Worm (Caenorhabditis elegans) whole organism, L1 larva: ENCODE data around the gene nhr-19.

Source experiments
- C16A3.4 ChIP-seq: fragments of 150-350 bp; optimal IDR thresholded peaks from 2 replicates; lab custom pipeline; 2014; ENCODE audit warnings: missing biosample characterization, missing genetic modification characterization
- Y116A8C.19 ChIP-seq: sonication (generic microtip); optimal IDR thresholded peaks from 2 replicates; lab custom pipeline; 2016; ENCODE audit warnings: missing compliant biosample characterization, missing genetic modification characterization, borderline replicate concordance
- alr-1 ChIP-seq: fragments of 200-800 bp; sonication (Bioruptor generic); optimal IDR thresholded peaks from 2 replicates; lab custom pipeline; 2018; ENCODE audit warnings: borderline replicate concordance, mild to moderate bottlenecking, missing genetic modification characterization, missing compliant biosample characterization
- aly-2 ChIP-seq: fragments of 150-350 bp; optimal IDR thresholded peaks from 2 replicates; lab custom pipeline; 2014; ENCODE audit warnings: missing biosample characterization, missing genetic modification characterization
- ama-1 ChIP-seq: fragments of 150-350 bp; optimal IDR thresholded peaks from 2 replicates; lab custom pipeline; 2014
- blmp-1 ChIP-seq: fragments of 150-350 bp; optimal IDR thresholded peaks from 2 replicates; lab custom pipeline; 2014; ENCODE audit warnings: missing biosample characterization, missing genetic modification characterization
- ceh-63 ChIP-seq: fragments of 200-800 bp; sonication (Bioruptor generic); optimal IDR thresholded peaks from 2 replicates; lab custom pipeline; 2018; ENCODE audit warnings: mild to moderate bottlenecking, missing genetic modification characterization, missing compliant biosample characterization
- ceh-88 ChIP-seq: fragments of 200-800 bp; sonication (Bioruptor generic); IDR thresholded peaks from 2 replicates; pipeline ENCODE4 v1.3.6; 2022; ENCODE audit warnings: missing genetic modification characterization, missing compliant biosample characterization
- ces-1 ChIP-seq: fragments of 150-350 bp; optimal IDR thresholded peaks from 2 replicates; lab custom pipeline; 2014; ENCODE audit warnings: missing biosample characterization, missing genetic modification reagents, missing genetic modification characterization
- dpl-1 ChIP-seq, 3 experiments: fragments of 150-350 bp in 2 of 3; sonication (generic microtip) in 1 of 3; optimal IDR thresholded peaks; 2 replicates each; lab custom pipeline; 2014 to 2017; ENCODE audit warnings: missing biosample characterization in 3 of 3, missing genetic modification characterization in 3 of 3, missing genetic modification reagents in 3 of 3
- efl-1 ChIP-seq, 4 experiments: fragments of 150-350 bp; optimal IDR thresholded peaks in 3 of 4; peaks in 1 of 4; 1 replicate in 1 of 4; 2 replicates in 3 of 4; lab custom pipeline; 2014; ENCODE audit warnings: missing biosample characterization in 2 of 4, missing genetic modification characterization in 2 of 4, missing genetic modification reagents in 2 of 4
- egl-13 ChIP-seq: sonication (generic microtip); optimal IDR thresholded peaks from 2 replicates; lab custom pipeline; 2016; ENCODE audit warnings: missing genotype, missing genetic modification reagents, missing genetic modification characterization, missing compliant biosample characterization
- elt-3 ChIP-seq, 6 experiments: fragments of 150-350 bp in 1 of 6; sonication (generic microtip); optimal IDR thresholded peaks; 2 replicates each; lab custom pipeline; 2017 to 2018; ENCODE audit warnings: missing biosample characterization in 6 of 6, missing genetic modification characterization in 6 of 6, inconsistent platforms in 1 of 6
- fkh-8 ChIP-seq: sonication (generic microtip); optimal IDR thresholded peaks from 2 replicates; lab custom pipeline; 2016; ENCODE audit warnings: mild to moderate bottlenecking, missing genetic modification characterization, missing compliant biosample characterization
- fos-1 ChIP-seq: fragments of 150-350 bp; optimal IDR thresholded peaks from 2 replicates; lab custom pipeline; 2014; ENCODE audit warnings: missing biosample characterization, missing genetic modification characterization
- grh-1 ChIP-seq: fragments of 200-800 bp; sonication (Bioruptor generic); IDR thresholded peaks from 2 replicates; pipeline ENCODE4 v1.3.6; 2022; ENCODE audit warnings: missing genetic modification reagents, missing genetic modification characterization, missing compliant biosample characterization
- hlh-4 ChIP-seq: sonication (generic microtip); optimal IDR thresholded peaks from 2 replicates; lab custom pipeline; 2016; ENCODE audit warnings: mild to moderate bottlenecking, missing genetic modification characterization, missing compliant biosample characterization
- hpl-2 ChIP-seq: fragments of 150-350 bp; optimal IDR thresholded peaks from 2 replicates; lab custom pipeline; 2014; ENCODE audit warnings: missing biosample characterization, missing genetic modification reagents, missing genetic modification characterization
- lin-14 ChIP-seq: fragments of 200-800 bp; sonication (Bioruptor generic); optimal IDR thresholded peaks from 2 replicates; lab custom pipeline; 2018; ENCODE audit warnings: mild to moderate bottlenecking, missing genetic modification characterization, moderate library complexity, missing compliant biosample characterization
- lin-15B ChIP-seq: fragments of 150-350 bp; sonication (generic microtip); optimal IDR thresholded peaks from 3 replicates; lab custom pipeline; 2014; ENCODE audit warnings: missing biosample characterization, missing genetic modification characterization
- lsy-2 ChIP-seq, 2 experiments: fragments of 150-350 bp; optimal IDR thresholded peaks; 2 replicates each; lab custom pipeline; 2014; ENCODE audit warnings: missing biosample characterization in 2 of 2, missing genetic modification characterization in 2 of 2
- mab-9 ChIP-seq: fragments of 200-800 bp; sonication (Bioruptor generic); IDR thresholded peaks from 2 replicates; pipeline ENCODE4 v1.3.6; 2022; ENCODE audit warnings: missing genetic modification reagents, missing genetic modification characterization, missing compliant biosample characterization
- mdl-1 ChIP-seq, 2 experiments: fragments of 150-350 bp; optimal IDR thresholded peaks; 2 replicates each; lab custom pipeline; 2014 to 2017; ENCODE audit warnings: missing biosample characterization in 2 of 2, missing genetic modification characterization in 2 of 2, inconsistent platforms in 1 of 2
- mef-2 ChIP-seq: fragments of 150-350 bp; optimal IDR thresholded peaks from 2 replicates; lab custom pipeline; 2014; ENCODE audit warnings: missing biosample characterization, missing genetic modification characterization
- mep-1 ChIP-seq: fragments of 150-350 bp; optimal IDR thresholded peaks from 2 replicates; lab custom pipeline; 2014; ENCODE audit warnings: missing biosample characterization, missing genetic modification characterization
- nhr-19 ChIP-seq: fragments of 200-800 bp; sonication (Bioruptor generic); conservative IDR thresholded peaks from 2 replicates; pipeline ENCODE4 v1.3.6; 2022; ENCODE audit warnings: missing genetic modification characterization, missing compliant biosample characterization
- nhr-20 ChIP-seq: sonication (generic microtip); optimal IDR thresholded peaks from 2 replicates; lab custom pipeline; 2016; ENCODE audit warnings: mild to moderate bottlenecking, missing genetic modification characterization, missing compliant biosample characterization
- nhr-28 ChIP-seq: fragments of 150-350 bp; optimal IDR thresholded peaks from 2 replicates; lab custom pipeline; 2014; ENCODE audit warnings: missing biosample characterization, missing genetic modification characterization
- nhr-47 ChIP-seq: sonication (generic microtip); optimal IDR thresholded peaks from 2 replicates; lab custom pipeline; 2016; ENCODE audit warnings: mild to moderate bottlenecking, missing genetic modification characterization, moderate library complexity, missing compliant biosample characterization
- nhr-76 ChIP-seq: sonication (generic microtip); optimal IDR thresholded peaks from 2 replicates; lab custom pipeline; 2017; ENCODE audit warnings: missing biosample characterization, missing genetic modification characterization
- nhr-77 ChIP-seq: fragments of 150-350 bp; optimal IDR thresholded peaks from 2 replicates; lab custom pipeline; 2014; ENCODE audit warnings: missing biosample characterization, missing genetic modification characterization
- nhr-84 ChIP-seq: sonication (generic microtip); optimal IDR thresholded peaks from 2 replicates; lab custom pipeline; 2017; ENCODE audit warnings: missing biosample characterization, missing genetic modification characterization
- pag-3 ChIP-seq: sonication (generic microtip); optimal IDR thresholded peaks from 2 replicates; lab custom pipeline; 2017; ENCODE audit warnings: missing genetic modification characterization, mild to moderate bottlenecking, missing compliant biosample characterization, antibody characterized with exemption, borderline replicate concordance; ENCODE audit not compliant: insufficient read depth
- skn-1 ChIP-seq: fragments of 150-350 bp; optimal IDR thresholded peaks from 2 replicates; lab custom pipeline; 2014; ENCODE audit warnings: missing biosample characterization, missing genetic modification characterization
- snpc-4 ChIP-seq: fragments of 150-350 bp; optimal IDR thresholded peaks from 2 replicates; lab custom pipeline; 2014; ENCODE audit warnings: missing biosample characterization, missing genetic modification characterization
- snu-23 ChIP-seq: sonication (generic microtip); optimal IDR thresholded peaks from 2 replicates; lab custom pipeline; 2016; ENCODE audit warnings: missing genetic modification characterization, missing compliant biosample characterization
- sptf-1 ChIP-seq: fragments of 150-350 bp; optimal IDR thresholded peaks from 2 replicates; lab custom pipeline; 2014; ENCODE audit warnings: missing biosample characterization, missing genetic modification characterization
- sup-37 ChIP-seq: fragments of 200-800 bp; sonication (Bioruptor generic); optimal IDR thresholded peaks from 2 replicates; lab custom pipeline; 2018; ENCODE audit warnings: mild to moderate bottlenecking, missing genetic modification characterization, missing compliant biosample characterization
- tbx-2 ChIP-seq: sonication (generic microtip); optimal IDR thresholded peaks from 2 replicates; lab custom pipeline; 2016; ENCODE audit warnings: missing genetic modification characterization, missing compliant biosample characterization
- unc-62 ChIP-seq: fragments of 150-350 bp; optimal IDR thresholded peaks from 2 replicates; lab custom pipeline; 2014; ENCODE audit warnings: missing biosample characterization, missing genetic modification reagents, missing genetic modification characterization
- unc-86 ChIP-seq: sonication (generic microtip); optimal IDR thresholded peaks from 2 replicates; lab custom pipeline; 2016; ENCODE audit warnings: missing genetic modification characterization, missing compliant biosample characterization
- unc-98 ChIP-seq: fragments of 200-800 bp; sonication (Bioruptor generic); IDR thresholded peaks from 2 replicates; pipeline ENCODE4 v1.3.6; 2022; ENCODE audit warnings: missing genetic modification characterization, missing compliant biosample characterization
- vab-15 ChIP-seq: sonication (generic microtip); optimal IDR thresholded peaks from 2 replicates; lab custom pipeline; 2017; ENCODE audit warnings: missing genotype, mild to moderate bottlenecking, missing genetic modification characterization, missing compliant biosample characterization
- zip-4 ChIP-seq: fragments of 200-800 bp; sonication (Bioruptor generic); optimal IDR thresholded peaks from 2 replicates; lab custom pipeline; 2018; ENCODE audit warnings: mild to moderate bottlenecking, missing genetic modification characterization, moderate library complexity, missing compliant biosample characterization
- ztf-11 ChIP-seq, 2 experiments: sonication (generic microtip); optimal IDR thresholded peaks; 2 replicates each; lab custom pipeline; 2016 to 2017; ENCODE audit warnings: missing genetic modification characterization in 2 of 2, missing biosample characterization in 1 of 2, missing compliant biosample characterization in 1 of 2
- ztf-4 ChIP-seq: fragments of 150-350 bp; optimal IDR thresholded peaks from 2 replicates; lab custom pipeline; 2014; ENCODE audit warnings: missing biosample characterization, missing genetic modification characterization

nhr-19 gene

ce11 chrII:9605336-9605735, at the start of gene nhr-19:
TSS of gene nhr-19 (minus strand) at chrII:9605526.
- peak; percentile 8 for TF ChIP-seq snu-23
- TF ChIP-seq nhr-19 = peak; percentile 71
- no peak for TF ChIP-seq ztf-4 (tag; lab: Kevin White, UChicago)
- TF ChIP-seq ama-1 (lab: Kevin White, UChicago) = peak; percentile 9
- TF ChIP-seq C16A3.4 (tag; lab: Kevin White, UChicago) = peak; percentile 30
- no peak for TF ChIP-seq lin-15B (tag; lab: Kevin White, UChicago)
- no peak for TF ChIP-seq hlh-4 (tag; lab: Kevin White, UChicago)
- no peak for TF ChIP-seq hpl-2 (GFP tag; lab: Kevin White, UChicago)
- peak; percentile 9 for TF ChIP-seq fos-1 (tag; lab: Kevin White, UChicago)
- TF ChIP-seq skn-1 (tag; lab: Kevin White, UChicago) = no peak
- no peak for TF ChIP-seq unc-62
- no peak for TF ChIP-seq aly-2 (tag; lab: Kevin White, UChicago)
- no peak for TF ChIP-seq grh-1 (GFP tag; lab: Robert Waterston, UW)
- TF ChIP-seq fkh-8 (tag; lab: Kevin White, UChicago) = no peak
- TF ChIP-seq lsy-2 (tag; optimal IDR thresholded peaks at IDR 0.05; lab: Kevin White, UChicago) = peak in 1 of 2 experiments; percentile 13
- peak; percentile 3 for TF ChIP-seq nhr-47 (tag; lab: Kevin White, UChicago)
- TF ChIP-seq nhr-20 = peak; percentile 50
- TF ChIP-seq sup-37 (GFP tag; lab: Kevin White, UChicago) = no peak
- no peak for TF ChIP-seq sptf-1 (tag; lab: Kevin White, UChicago)
- no peak for TF ChIP-seq mep-1 (tag; lab: Kevin White, UChicago)
- peak in 1 of 2 experiments; percentile 72 for TF ChIP-seq mdl-1 (tag; optimal IDR thresholded peaks at IDR 0.05; lab: Kevin White, UChicago)
- no peak for TF ChIP-seq vab-15
- no peak for TF ChIP-seq unc-98
- TF ChIP-seq lin-14 (GFP tag; lab: Kevin White, UChicago) = peak; percentile 65
- TF ChIP-seq dpl-1 (GFP tag; optimal IDR thresholded peaks at IDR 0.05; lab: Kevin White, UChicago) = no peak

- no peak for TF ChIP-seq egl-13 (tag; lab: Kevin White, UChicago)
- TF ChIP-seq ceh-63 (GFP tag; lab: Kevin White, UChicago) = no peak
These were observed 48.4 kb upstream of the nhr-19 start, which contains the start of gene ZK1307.2 for ce11 chrII:9653679-9654078. TSS of gene ZK1307.2 (minus strand) at chrII:9653952.

ce11 chrII:9652919-9653318, 47.6 kb upstream of the nhr-19 start, which contains the start of gene ZK1307.3:
TSS of gene ZK1307.3 (minus strand) at chrII:9653019.
- TF ChIP-seq nhr-47 (tag; lab: Kevin White, UChicago) (no peak), efl-1 (optimal IDR thresholded peaks at IDR 0.05; lab: Kevin White, UChicago) (no peak), efl-1 (GFP tag; optimal IDR thresholded peaks at IDR 0.05 in 1 of 2; lab: Kevin White, UChicago) (no peak), mef-2 (tag; lab: Kevin White, UChicago) (no peak), unc-98 (no peak), lsy-2 (tag; optimal IDR thresholded peaks at IDR 0.05; lab: Kevin White, UChicago) (no peak), hpl-2 (GFP tag; lab: Kevin White, UChicago) (no peak), nhr-76 (tag; lab: Kevin White, UChicago) (no peak), sptf-1 (tag; lab: Kevin White, UChicago) (no peak), snpc-4 (tag; lab: Kevin White, UChicago) (no peak), ceh-88 (GFP tag; lab: Robert Waterston, UW) (no peak), tbx-2 (tag; lab: Kevin White, UChicago) (no peak), unc-86 (tag; lab: Kevin White, UChicago) (no peak), nhr-77 (no peak), zip-4 (GFP tag; lab: Kevin White, UChicago) (no peak)
- TF ChIP-seq, all 84 proteins: peak for 0

- TF ChIP-seq hlh-4 (tag; lab: Kevin White, UChicago) = no peak
- no peak for TF ChIP-seq ceh-63 (GFP tag; lab: Kevin White, UChicago)
- no peak for TF ChIP-seq alr-1
- TF ChIP-seq ama-1 (lab: Kevin White, UChicago) = no peak
- TF ChIP-seq nhr-84 (tag; lab: Kevin White, UChicago) = no peak
- no peak for TF ChIP-seq elt-3 (tag; optimal IDR thresholded peaks at IDR 0.05; lab: Kevin White, UChicago)
- no peak for TF ChIP-seq ces-1 (GFP tag; lab: Kevin White, UChicago)
- TF ChIP-seq mab-9 (GFP tag; lab: Robert Waterston, UW) = no peak
- TF ChIP-seq tbx-2 (tag; lab: Kevin White, UChicago) = no peak
- no peak for TF ChIP-seq nhr-28 (tag; lab: Kevin White, UChicago)
- no peak for TF ChIP-seq Y116A8C.19 (tag; lab: Kevin White, UChicago)
- no peak for TF ChIP-seq C16A3.4 (tag; lab: Kevin White, UChicago)
- no peak for TF ChIP-seq ztf-11 (tag; optimal IDR thresholded peaks at IDR 0.05; lab: Kevin White, UChicago)
- TF ChIP-seq pag-3 (tag; lab: Kevin White, UChicago) = no peak
- no peak for TF ChIP-seq efl-1 (optimal IDR thresholded peaks at IDR 0.05; lab: Kevin White, UChicago)
- no peak for TF ChIP-seq efl-1 (GFP tag; optimal IDR thresholded peaks at IDR 0.05 in 1 of 2; lab: Kevin White, UChicago)
- TF ChIP-seq blmp-1 = no peak
- TF ChIP-seq unc-86 (tag; lab: Kevin White, UChicago) = no peak
These were observed 46.4 kb upstream of the nhr-19 start, which contains the start of gene ZK1307.4 for ce11 chrII:9651700-9652099. TSS of gene ZK1307.4 (minus strand) at chrII:9651800.
